Worm (Caenorhabditis elegans) whole organism, L4 larva: ENCODE data around the gene srlf-11.
A peak's percentile ranks its signal among the peaks of the same experiment; 100 is the strongest.

Experiments
- D1046.2 ChIP-seq: fragments of 200-800 bp; sonication (Bioruptor generic); IDR thresholded peaks from 2 replicates; pipeline ENCODE4 v1.3.6; 2022; ENCODE audit warnings: missing genetic modification characterization, missing compliant biosample characterization
- F10B5.3 ChIP-seq: sonication (generic microtip); optimal IDR thresholded peaks from 2 replicates; lab custom pipeline; 2016; ENCODE audit warnings: mild to moderate bottlenecking, missing genetic modification characterization, missing compliant biosample characterization
- F26F4.8 ChIP-seq: fragments of 200-800 bp; sonication (Bioruptor generic); conservative IDR thresholded peaks from 2 replicates; pipeline ENCODE4 v1.3.6; 2022; ENCODE audit warnings: missing genetic modification characterization, missing compliant biosample characterization
- F37D6.2 ChIP-seq: sonication (generic microtip); optimal IDR thresholded peaks from 2 replicates; lab custom pipeline; 2016; ENCODE audit warnings: mild to moderate bottlenecking, missing genetic modification characterization, missing compliant biosample characterization
- T26A8.4 ChIP-seq: fragments of 200-800 bp; sonication (Bioruptor generic); IDR thresholded peaks from 2 replicates; pipeline ENCODE4 v1.3.6; 2022; ENCODE audit warnings: missing genetic modification characterization, missing compliant biosample characterization
- ZK337.2 ChIP-seq: fragments of 200-800 bp; sonication (Bioruptor generic); IDR thresholded peaks from 2 replicates; pipeline ENCODE4 v1.3.6; 2022; ENCODE audit warnings: missing genetic modification reagents, missing genetic modification characterization, missing compliant biosample characterization
- ZK546.5 ChIP-seq, 2 experiments: sonication (generic microtip); optimal IDR thresholded peaks; 2 replicates each; lab custom pipeline; 2017; ENCODE audit warnings: missing biosample characterization in 2 of 2, missing genetic modification characterization in 2 of 2
- aha-1 ChIP-seq: fragments of 150-350 bp; peaks from one replicate; lab custom pipeline; 2014; ENCODE audit warnings: missing biosample characterization, missing genetic modification characterization
- ama-1 ChIP-seq: fragments of 150-350 bp; optimal IDR thresholded peaks from 2 replicates; lab custom pipeline; 2014; ENCODE audit warnings: inconsistent platforms, mixed read lengths
- attf-4 ChIP-seq: sonication (generic microtip); optimal IDR thresholded peaks from 3 replicates; lab custom pipeline; 2017; ENCODE audit warnings: missing biosample characterization, missing genetic modification characterization
- ceh-62 ChIP-seq: sonication (generic microtip); optimal IDR thresholded peaks from 2 replicates; lab custom pipeline; 2017; ENCODE audit warnings: missing biosample characterization, missing genetic modification characterization
- ctbp-1 ChIP-seq: fragments of 200-800 bp; sonication (Bioruptor generic); IDR thresholded peaks from 2 replicates; pipeline ENCODE4 v1.3.6; 2022; ENCODE audit warnings: missing genetic modification reagents, missing genetic modification characterization, missing compliant biosample characterization
- daf-16 ChIP-seq, 3 experiments: sonication (generic microtip); optimal IDR thresholded peaks; 2 replicates each; lab custom pipeline; 2016 to 2017; ENCODE audit warnings: missing genetic modification characterization in 3 of 3, missing genetic modification reagents in 3 of 3, mild to moderate bottlenecking in 2 of 3, missing compliant biosample characterization in 2 of 3, missing biosample characterization in 1 of 3, moderate library complexity in 1 of 3
- daf-8 ChIP-seq: fragments of 200-800 bp; sonication (Bioruptor generic); IDR thresholded peaks from 2 replicates; pipeline ENCODE4 v1.3.6; 2022; ENCODE audit warnings: missing genetic modification characterization, missing compliant biosample characterization
- dmd-6 ChIP-seq: fragments of 200-800 bp; sonication (Bioruptor generic); IDR thresholded peaks from 2 replicates; pipeline ENCODE4 v1.3.6; 2022; ENCODE audit warnings: missing genetic modification reagents, missing genetic modification characterization, missing compliant biosample characterization
- dmd-9 ChIP-seq: fragments of 200-800 bp; sonication (Bioruptor generic); IDR thresholded peaks from 2 replicates; pipeline ENCODE4 v1.3.6; 2022; ENCODE audit warnings: missing genetic modification reagents, missing genetic modification characterization, missing compliant biosample characterization
- dpl-1 ChIP-seq: fragments of 150-350 bp; optimal IDR thresholded peaks from 2 replicates; lab custom pipeline; 2014; ENCODE audit warnings: missing biosample characterization, missing genetic modification reagents, missing genetic modification characterization
- duxl-1 ChIP-seq: sonication (generic microtip); optimal IDR thresholded peaks from 2 replicates; lab custom pipeline; 2016; ENCODE audit warnings: mild to moderate bottlenecking, missing genetic modification characterization, moderate library complexity, missing compliant biosample characterization; ENCODE audit not compliant: poor library complexity
- dve-1 ChIP-seq: sonication (generic microtip); optimal IDR thresholded peaks from 2 replicates; lab custom pipeline; 2017; ENCODE audit warnings: antibody characterized with exemption, mild to moderate bottlenecking, missing genetic modification characterization, missing compliant biosample characterization; ENCODE audit not compliant: insufficient read depth
- egl-27 ChIP-seq: sonication (generic microtip); optimal IDR thresholded peaks from 3 replicates; lab custom pipeline; 2017; ENCODE audit warnings: missing biosample characterization, missing genetic modification reagents, missing genetic modification characterization
- fkh-10 ChIP-seq: fragments of 150-350 bp; optimal IDR thresholded peaks from 2 replicates; lab custom pipeline; 2014; ENCODE audit warnings: missing biosample characterization, missing genetic modification reagents, missing genetic modification characterization
- hif-1 ChIP-seq, 2 experiments: sonication (generic microtip); optimal IDR thresholded peaks; 2 replicates each; lab custom pipeline; 2016 to 2017; ENCODE audit warnings: missing compliant biosample characterization in 2 of 2, missing genetic modification characterization in 2 of 2, missing genetic modification reagents in 2 of 2, missing genotype in 2 of 2, mild to moderate bottlenecking in 1 of 2
- hmg-1.1 ChIP-seq: fragments of 200-800 bp; sonication (Bioruptor generic); IDR thresholded peaks from 2 replicates; pipeline ENCODE4 v1.3.6; 2022; ENCODE audit warnings: missing genetic modification reagents, missing genetic modification characterization, missing compliant biosample characterization
- jun-1 ChIP-seq: fragments of 150-350 bp; optimal IDR thresholded peaks from 2 replicates; lab custom pipeline; 2014; ENCODE audit warnings: missing biosample characterization, missing genetic modification reagents, missing genetic modification characterization
- lin-13 ChIP-seq: fragments of 150-350 bp; optimal IDR thresholded peaks from 2 replicates; lab custom pipeline; 2014; ENCODE audit warnings: missing biosample characterization, missing genetic modification reagents, missing genetic modification characterization
- lin-15B ChIP-seq: fragments of 150-350 bp; sonication (generic microtip); optimal IDR thresholded peaks from 3 replicates; lab custom pipeline; 2014; ENCODE audit warnings: missing biosample characterization, missing genetic modification characterization
- lin-38 ChIP-seq: fragments of 200-800 bp; sonication (Bioruptor generic); IDR thresholded peaks from 2 replicates; pipeline ENCODE4 v1.3.6; 2022; ENCODE audit warnings: missing genetic modification reagents, missing genetic modification characterization, missing compliant biosample characterization
- mdl-1 ChIP-seq, 2 experiments: fragments of 150-350 bp in 1 of 2; sonication (generic microtip) in 1 of 2; optimal IDR thresholded peaks; 2 replicates each; lab custom pipeline; 2014 to 2017; ENCODE audit warnings: missing biosample characterization in 2 of 2, missing genetic modification characterization in 2 of 2
- mes-2 ChIP-seq: sonication (generic microtip); optimal IDR thresholded peaks from 2 replicates; lab custom pipeline; 2016; ENCODE audit warnings: missing genotype, mild to moderate bottlenecking, missing genetic modification characterization, missing compliant biosample characterization; ENCODE audit not compliant: poor library complexity, severe bottlenecking
- mxl-3 ChIP-seq: fragments of 200-800 bp; sonication (Bioruptor generic); optimal IDR thresholded peaks from 2 replicates; lab custom pipeline; 2018; ENCODE audit warnings: mild to moderate bottlenecking, missing genetic modification characterization, missing compliant biosample characterization
- nhr-102 ChIP-seq: sonication (generic microtip); optimal IDR thresholded peaks from 2 replicates; lab custom pipeline; 2016; ENCODE audit warnings: mild to moderate bottlenecking, missing genetic modification characterization, moderate library complexity, missing compliant biosample characterization
- nhr-42 ChIP-seq: fragments of 200-800 bp; sonication (Bioruptor generic); IDR thresholded peaks from 2 replicates; pipeline ENCODE4 v1.3.6; 2022; ENCODE audit warnings: missing genetic modification characterization, missing compliant biosample characterization
- nhr-48 ChIP-seq: sonication (generic microtip); optimal IDR thresholded peaks from 2 replicates; lab custom pipeline; 2016; ENCODE audit warnings: mild to moderate bottlenecking, missing genetic modification characterization, missing compliant biosample characterization
- nhr-77 ChIP-seq: fragments of 150-350 bp; optimal IDR thresholded peaks from 2 replicates; lab custom pipeline; 2014; ENCODE audit warnings: missing biosample characterization, missing genetic modification characterization
- rbr-2 ChIP-seq: sonication (generic microtip); optimal IDR thresholded peaks from 2 replicates; lab custom pipeline; 2016; ENCODE audit warnings: missing genotype, missing genetic modification characterization, missing compliant biosample characterization
- snpc-1.2 ChIP-seq: fragments of 200-800 bp; sonication (Bioruptor generic); IDR thresholded peaks from 2 replicates; pipeline ENCODE4 v1.3.6; 2022; ENCODE audit warnings: missing genetic modification reagents, missing genetic modification characterization, missing compliant biosample characterization
- snpc-4 ChIP-seq: fragments of 150-350 bp; optimal IDR thresholded peaks from 2 replicates; lab custom pipeline; 2014; ENCODE audit warnings: missing biosample characterization, missing genetic modification characterization
- unc-62 ChIP-seq, 3 experiments: fragments of 150-350 bp in 1 of 3; sonication (generic microtip); optimal IDR thresholded peaks in 2 of 3; peaks in 1 of 3; 1 replicate in 1 of 3; 2 replicates in 2 of 3; lab custom pipeline; 2014 to 2017; ENCODE audit warnings: missing biosample characterization in 3 of 3, missing genetic modification characterization in 3 of 3, missing genetic modification reagents in 3 of 3, missing genotype in 1 of 3
- vab-7 ChIP-seq: fragments of 200-800 bp; sonication (Bioruptor generic); IDR thresholded peaks from 2 replicates; pipeline ENCODE4 v1.3.6; 2022; ENCODE audit warnings: missing genetic modification reagents, missing genetic modification characterization, missing compliant biosample characterization
- zfp-2 ChIP-seq: sonication (generic microtip); optimal IDR thresholded peaks from 2 replicates; lab custom pipeline; 2016; ENCODE audit warnings: mild to moderate bottlenecking, missing genetic modification characterization, missing compliant biosample characterization

The srlf-11 gene

DNA sequence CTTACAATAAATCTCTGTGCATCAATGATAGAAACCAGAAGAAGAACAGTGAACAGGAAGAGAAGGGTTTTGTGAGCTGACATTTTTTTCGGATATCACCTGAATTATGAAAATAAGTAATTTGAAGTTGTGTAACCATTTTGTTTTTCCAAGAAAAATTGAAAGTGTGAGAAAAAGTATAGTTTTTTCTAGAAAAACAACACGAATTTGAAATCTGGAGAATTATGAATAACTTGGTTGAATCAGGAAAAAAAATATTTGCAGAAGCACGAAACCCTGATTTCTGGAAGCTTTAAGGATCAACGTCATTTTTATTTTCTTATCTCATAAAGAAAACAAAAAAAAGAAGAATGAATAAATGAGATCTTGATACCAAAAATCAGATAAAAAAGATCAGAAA is 11.3 kb downstream of the srlf-11 start, which contains the start of gene F13E9.12:
Gene F13E9.12, minus strand, starts transcription at position 101 of the 400 bp plus-strand sequence.
- no peak for TF ChIP-seq D1046.2 (GFP tag; lab: Robert Waterston, UW)
- TF ChIP-seq T26A8.4 (GFP tag; lab: Robert Waterston, UW) = no peak
- no peak for TF ChIP-seq nhr-48 (tag; lab: Kevin White, UChicago)
- TF ChIP-seq daf-8 (GFP tag; lab: Robert Waterston, UW) = no peak
- no peak for TF ChIP-seq F37D6.2 (tag; lab: Kevin White, UChicago)
- no peak for TF ChIP-seq ceh-62
- TF ChIP-seq, all 104 proteins: peak for 0

DNA sequence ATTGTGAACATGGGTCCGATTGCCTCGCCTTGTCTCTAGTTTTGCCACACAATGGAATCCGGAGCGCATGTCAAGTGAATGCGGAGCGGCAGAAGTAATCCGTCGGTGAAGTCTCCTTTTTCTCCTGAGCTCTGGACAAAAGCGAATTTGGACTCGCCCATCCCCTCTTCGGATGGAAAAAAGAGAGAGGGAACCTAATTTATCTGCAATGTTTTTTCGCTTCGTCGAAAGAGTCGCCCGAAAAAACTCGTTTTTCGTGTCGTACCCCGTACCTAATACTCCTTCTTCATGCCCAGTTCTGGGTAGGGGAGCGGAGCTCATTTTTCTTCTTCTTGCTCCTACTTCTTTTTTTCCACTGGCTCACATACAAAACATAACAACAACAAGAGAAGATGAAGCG is 15.7 kb downstream of the srlf-11 start:
- TF ChIP-seq lin-13 (GFP tag; lab: Kevin White, UChicago) (no peak), nhr-102 (no peak)

DNA sequence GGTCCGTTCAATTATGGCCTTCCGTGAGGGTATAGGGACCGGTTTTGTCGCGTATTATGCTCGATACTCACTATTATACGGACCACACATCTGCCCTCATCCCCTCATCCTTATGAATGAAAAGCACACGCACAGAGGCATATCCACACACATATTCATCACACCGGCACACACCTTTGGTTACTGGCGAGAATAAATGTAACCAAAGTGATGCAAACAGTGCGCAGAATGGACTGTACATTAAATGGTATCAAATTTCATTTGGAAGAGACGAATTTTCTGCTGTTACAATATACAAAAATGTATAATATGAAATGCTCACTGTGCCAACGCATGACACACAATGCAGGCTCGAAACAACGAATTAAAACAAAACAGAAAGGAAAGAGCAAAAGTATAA is 16.2 kb downstream of the srlf-11 start:
- no peak for TF ChIP-seq rbr-2
- no peak for TF ChIP-seq ctbp-1 (GFP tag; lab: Robert Waterston, UW)
- TF ChIP-seq aha-1 (tag; lab: Kevin White, UChicago) = peak; percentile 88
- TF ChIP-seq unc-62 (GFP tag; optimal IDR thresholded peaks at IDR 0.05 in 1 of 2; lab: Kevin White, UChicago) = peak in 1 of 2 experiments; percentile 44
- TF ChIP-seq unc-62 (tag; optimal IDR thresholded peaks at IDR 0.05; lab: Kevin White, UChicago) = no peak
- TF ChIP-seq, all 104 proteins: peak for 2

DNA sequence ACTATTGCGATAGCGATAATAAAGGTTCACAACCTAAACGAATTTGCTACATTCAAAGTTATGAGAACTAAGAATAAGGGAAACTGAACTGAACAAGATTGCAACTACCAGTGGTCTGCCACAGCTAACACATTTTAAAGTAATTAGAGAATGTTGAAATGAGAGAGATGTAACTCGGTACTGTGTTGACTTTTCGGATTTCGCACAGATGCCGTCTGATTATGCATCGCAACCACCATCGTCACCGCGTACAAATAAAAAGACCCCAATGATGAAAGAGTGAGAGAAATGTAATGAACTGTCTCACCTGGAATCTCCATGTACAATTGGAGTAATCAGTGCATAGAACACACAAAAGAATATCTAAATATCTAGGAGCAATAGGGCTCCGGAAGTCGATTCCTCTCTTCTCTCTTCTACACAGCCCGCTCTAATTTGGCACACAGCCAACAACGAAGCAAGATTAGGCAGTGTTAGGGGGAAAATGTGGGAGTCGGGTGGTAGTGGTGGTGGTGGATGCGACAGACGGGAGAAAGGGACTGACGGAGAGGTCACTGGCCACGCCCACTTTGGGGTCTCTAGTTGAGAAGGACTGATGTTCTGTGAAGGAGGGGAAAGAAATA is 17.1 kb downstream of the srlf-11 start, which contains the start of gene F13E9.11:
Gene F13E9.11, minus strand, starts transcription at position 507 of the 623 bp plus-strand sequence.
- no peak for TF ChIP-seq dmd-6 (GFP tag; lab: Robert Waterston, UW)
- TF ChIP-seq dmd-9 (GFP tag; lab: Robert Waterston, UW) = no peak
- no peak for TF ChIP-seq snpc-1.2 (GFP tag; lab: Robert Waterston, UW)
- no peak for TF ChIP-seq dve-1
- TF ChIP-seq rbr-2 = peak; percentile 54
- TF ChIP-seq mes-2 = no peak
- TF ChIP-seq F37D6.2 (tag; lab: Kevin White, UChicago) = no peak
- TF ChIP-seq hmg-1.1 (GFP tag; lab: Robert Waterston, UW) = no peak
- TF ChIP-seq mxl-3 (GFP tag; lab: Kevin White, UChicago) = peak; percentile 14
- TF ChIP-seq nhr-42 (GFP tag; lab: Robert Waterston, UW) = no peak
- no peak for TF ChIP-seq daf-16 (GFP tag; optimal IDR thresholded peaks at IDR 0.05; lab: Kevin White, UChicago)
- no peak for TF ChIP-seq daf-16 (tag; optimal IDR thresholded peaks at IDR 0.05; lab: Kevin White, UChicago)
- no peak for TF ChIP-seq F10B5.3
- TF ChIP-seq dpl-1 (GFP tag; lab: Kevin White, UChicago) = no peak
- TF ChIP-seq mdl-1 (tag; optimal IDR thresholded peaks at IDR 0.05; lab: Kevin White, UChicago) = no peak
- TF ChIP-seq lin-15B (tag; lab: Kevin White, UChicago) = no peak
- 0 out of 2 replicates have a peak, but pooled peaks have one; percentile 10 for TF ChIP-seq ctbp-1 (GFP tag; lab: Robert Waterston, UW)
- TF ChIP-seq unc-62 (GFP tag; optimal IDR thresholded peaks at IDR 0.05 in 1 of 2; lab: Kevin White, UChicago) = peak in 1 of 2 experiments; percentile 97
- TF ChIP-seq unc-62 (tag; optimal IDR thresholded peaks at IDR 0.05; lab: Kevin White, UChicago) = no peak
- TF ChIP-seq aha-1 (tag; lab: Kevin White, UChicago) = peak; percentile 95
- no peak for TF ChIP-seq duxl-1
- TF ChIP-seq, all 104 proteins: peak for 5

DNA sequence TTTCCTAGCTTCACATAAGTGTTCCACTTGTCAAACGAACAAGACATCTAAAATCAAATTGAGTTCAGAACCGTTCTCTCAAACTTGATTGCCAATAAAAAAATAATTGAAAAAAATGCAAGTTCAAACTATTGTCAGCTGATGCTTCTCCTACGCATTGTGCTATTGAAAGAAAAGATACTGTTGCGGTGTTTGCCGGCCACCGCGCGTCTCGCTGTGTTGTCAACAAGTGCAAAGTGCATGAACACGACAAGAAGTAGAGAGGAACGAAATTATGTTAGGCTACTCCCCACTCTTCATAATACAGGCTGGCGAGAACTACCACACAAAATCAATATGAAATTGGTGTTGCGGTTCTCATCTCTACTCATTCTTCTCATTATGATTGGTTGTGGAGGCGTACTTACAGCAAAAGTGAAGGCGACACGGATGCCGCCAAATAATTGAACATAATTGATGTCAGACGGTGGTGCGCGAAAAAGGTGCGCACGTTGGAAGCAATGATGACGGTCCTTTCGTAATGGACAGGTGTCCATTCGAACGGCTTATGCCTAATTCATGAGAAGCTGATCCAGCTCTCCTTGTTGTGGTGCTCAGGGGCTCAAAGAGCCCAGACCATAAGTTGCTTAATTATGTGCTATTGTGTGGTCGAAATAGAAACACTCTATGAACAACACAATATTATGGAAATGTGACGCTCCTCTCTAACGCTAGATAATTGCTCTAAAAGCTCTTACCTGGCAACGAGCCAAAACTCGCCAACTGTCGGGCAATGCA is 18.3 kb downstream of the srlf-11 start:
- TF ChIP-seq jun-1 (tag; lab: Kevin White, UChicago) (no peak), vab-7 (GFP tag; lab: Robert Waterston, UW) (no peak), nhr-77 (no peak), hif-1 (tag; optimal IDR thresholded peaks at IDR 0.05; lab: Kevin White, UChicago) (no peak), zfp-2 (tag; lab: Kevin White, UChicago) (no peak), attf-4 (tag; lab: Kevin White, UChicago) (no peak), ZK546.5 (tag; optimal IDR thresholded peaks at IDR 0.05; lab: Kevin White, UChicago) (no peak), aha-1 (tag; lab: Kevin White, UChicago) (no peak), lin-38 (GFP tag; lab: Robert Waterston, UW) (no peak), mdl-1 (tag; optimal IDR thresholded peaks at IDR 0.05; lab: Kevin White, UChicago) (no peak), fkh-10 (no peak), dve-1 (no peak), ama-1 (no peak), ctbp-1 (GFP tag; lab: Robert Waterston, UW) (no peak), F26F4.8 (GFP tag; lab: Robert Waterston, UW) (0 out of 2 replicates have a peak, but pooled peaks have one; percentile 9), ZK337.2 (no peak), egl-27 (tag; lab: Kevin White, UChicago) (no peak), dpl-1 (GFP tag; lab: Kevin White, UChicago) (no peak), snpc-4 (tag; lab: Kevin White, UChicago) (no peak)
